Worm (Caenorhabditis elegans): Measurements from ENCODE around the gene eng-1.

DNA sequence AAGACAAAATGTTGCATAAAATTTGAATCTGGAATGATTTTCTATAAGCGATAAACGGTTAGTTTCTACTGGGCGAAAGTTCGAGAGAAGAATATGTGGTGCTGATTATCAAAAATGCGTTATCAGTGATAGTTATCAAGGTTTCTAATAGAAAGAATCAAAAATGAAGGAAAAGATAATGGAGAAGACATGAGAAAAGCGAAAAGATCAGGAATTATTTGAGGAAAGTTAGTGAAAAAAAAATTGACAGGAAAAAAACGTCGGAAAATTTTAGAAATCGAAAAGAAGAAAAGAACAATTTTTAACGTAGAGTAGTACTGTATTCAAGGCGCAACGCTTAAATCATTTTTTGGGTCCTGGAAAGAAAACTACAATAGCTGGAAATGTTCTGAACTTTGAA lies 4.5 kb downstream of the eng-1 start, which contains the start of gene dnpp-1:
- TF ChIP-seq dao-5 (tag; optimal IDR thresholded peaks at IDR 0.05) (no peak), him-1 (tag; optimal IDR thresholded peaks at IDR 0.05) (no peak)
